Fruit fly (Drosophila melanogaster) ovary, adult (tissue): ENCODE data around the gene CG11294.

Experiments used
- CG17801 ChIP-seq: fragments of 200-800 bp; optimal IDR thresholded peaks from 2 replicates; lab custom pipeline; 2019; ENCODE audit warnings: missing biosample characterization, mild to moderate bottlenecking, missing genetic modification characterization, moderate library complexity; ENCODE audit not compliant: partially characterized antibody

Gene CG11294

DNA sequence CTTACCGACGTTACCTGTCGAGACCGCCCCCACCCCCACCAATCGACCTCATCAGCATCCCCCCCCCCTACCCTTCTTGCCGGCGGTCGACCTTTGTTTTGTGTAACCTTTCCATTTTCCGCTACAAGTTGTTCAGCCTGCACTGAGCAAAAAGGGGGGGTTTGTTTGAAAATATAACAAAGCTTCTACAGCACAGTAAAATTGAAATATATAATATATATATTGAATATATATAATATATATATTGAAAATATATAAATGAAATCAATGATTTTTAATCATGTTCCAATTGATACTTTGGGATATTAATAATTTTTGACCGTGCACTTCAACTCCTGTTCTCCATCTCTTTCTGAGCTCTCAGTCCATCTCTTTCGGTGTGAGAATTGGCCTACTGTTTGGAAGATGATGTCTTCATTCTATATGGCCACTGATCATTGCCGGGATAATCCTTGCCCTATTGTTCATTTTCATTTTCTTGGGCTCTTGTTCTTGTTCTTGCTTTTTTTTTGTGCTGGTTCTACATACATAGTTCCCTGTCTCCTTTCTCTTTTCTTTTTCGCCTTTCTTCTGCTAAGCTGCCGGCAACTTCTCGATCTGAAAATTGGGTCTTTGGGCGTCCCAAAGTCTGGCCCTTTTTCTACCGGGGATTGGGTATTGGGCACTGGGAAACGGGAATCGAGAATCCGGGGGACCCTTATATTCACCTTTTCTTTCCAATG, 27.7 kb downstream of the CG11294 start:
- no peak for TF ChIP-seq CG17801

DNA sequence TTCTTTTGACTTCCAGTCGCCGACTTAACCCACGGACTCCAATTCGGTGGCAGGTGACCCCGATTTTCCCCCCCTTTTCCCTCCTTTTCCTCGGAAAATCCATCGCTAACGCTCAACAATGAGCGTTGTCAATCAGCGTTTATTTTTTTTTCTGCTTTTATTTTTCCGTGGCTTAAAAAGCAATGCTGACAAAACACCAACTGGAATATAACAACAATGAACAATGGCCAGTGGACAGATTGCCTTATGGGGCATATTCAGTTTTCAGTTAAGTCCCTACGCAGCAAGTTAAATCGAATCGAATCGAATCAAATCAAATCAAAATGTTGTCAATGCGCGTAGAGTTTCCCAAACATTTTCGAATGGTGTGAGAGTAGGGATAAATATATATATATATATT, 29.6 kb downstream of the CG11294 start:
- no peak for TF ChIP-seq CG17801

DNA sequence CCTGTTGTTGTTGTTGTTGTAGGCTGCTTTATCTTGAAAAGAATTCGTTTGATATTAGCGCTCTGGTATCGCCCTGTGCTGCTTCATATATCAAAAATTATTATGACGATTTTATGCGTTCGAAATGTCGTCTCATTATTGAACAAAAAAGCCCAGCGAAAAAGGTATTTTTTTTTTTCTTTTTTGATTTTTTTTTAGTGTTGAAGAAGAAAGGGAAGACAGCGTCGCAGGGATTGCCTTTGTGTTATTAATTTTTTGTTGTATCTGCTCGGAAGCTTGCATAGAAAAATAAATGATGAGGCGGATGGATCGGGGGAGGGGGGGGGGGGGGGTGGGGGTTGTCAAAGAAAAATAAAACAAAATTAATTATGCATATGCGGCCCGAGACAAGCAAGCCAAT, 31.2 kb downstream of the CG11294 start:
- TF ChIP-seq CG17801, result no peak

dm6 chrX:8661162-8661807, 32.1 kb downstream of the CG11294 start:
- TF ChIP-seq CG17801, result no peak

DNA sequence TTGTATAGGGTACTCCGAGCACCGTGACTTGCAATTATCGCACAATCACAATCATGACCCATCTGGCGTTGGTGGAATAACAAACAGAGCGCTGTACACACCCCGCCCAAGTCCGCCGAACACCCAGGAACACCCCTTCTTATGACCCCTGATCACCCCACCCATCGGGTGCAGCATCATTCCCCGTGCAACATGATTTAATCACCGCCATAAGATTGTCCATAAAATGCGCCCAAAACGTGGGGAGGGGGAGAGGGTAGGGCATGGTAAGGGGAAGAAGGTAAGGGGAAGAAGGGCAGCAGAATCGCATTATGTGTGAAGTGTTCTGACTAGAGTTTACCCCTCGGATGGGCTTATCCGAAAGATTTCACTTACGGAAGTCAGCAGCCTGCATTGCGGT, 33.1 kb downstream of the CG11294 start:
- no peak for TF ChIP-seq CG17801

DNA sequence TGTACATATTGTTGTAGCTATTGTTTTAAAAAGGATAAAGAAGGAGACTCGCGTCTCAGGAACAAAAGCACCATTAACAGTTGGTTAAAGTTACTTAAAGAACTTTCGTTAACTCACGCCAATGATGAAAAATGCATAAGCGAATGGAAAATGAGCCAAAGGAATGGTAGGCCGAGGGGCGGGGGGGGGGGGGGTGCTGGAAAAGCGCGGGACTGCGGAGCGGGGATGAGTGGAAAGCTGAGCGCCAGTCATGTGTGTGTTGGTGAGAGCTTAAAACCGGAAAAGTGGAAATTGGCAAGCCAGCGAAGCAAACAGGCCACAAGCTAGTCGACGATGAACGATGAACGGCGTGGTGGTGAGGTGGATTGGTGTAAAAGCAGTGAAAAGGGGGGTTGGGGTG, 35.4 kb downstream of the CG11294 start:
- TF ChIP-seq CG17801, result no peak

DNA sequence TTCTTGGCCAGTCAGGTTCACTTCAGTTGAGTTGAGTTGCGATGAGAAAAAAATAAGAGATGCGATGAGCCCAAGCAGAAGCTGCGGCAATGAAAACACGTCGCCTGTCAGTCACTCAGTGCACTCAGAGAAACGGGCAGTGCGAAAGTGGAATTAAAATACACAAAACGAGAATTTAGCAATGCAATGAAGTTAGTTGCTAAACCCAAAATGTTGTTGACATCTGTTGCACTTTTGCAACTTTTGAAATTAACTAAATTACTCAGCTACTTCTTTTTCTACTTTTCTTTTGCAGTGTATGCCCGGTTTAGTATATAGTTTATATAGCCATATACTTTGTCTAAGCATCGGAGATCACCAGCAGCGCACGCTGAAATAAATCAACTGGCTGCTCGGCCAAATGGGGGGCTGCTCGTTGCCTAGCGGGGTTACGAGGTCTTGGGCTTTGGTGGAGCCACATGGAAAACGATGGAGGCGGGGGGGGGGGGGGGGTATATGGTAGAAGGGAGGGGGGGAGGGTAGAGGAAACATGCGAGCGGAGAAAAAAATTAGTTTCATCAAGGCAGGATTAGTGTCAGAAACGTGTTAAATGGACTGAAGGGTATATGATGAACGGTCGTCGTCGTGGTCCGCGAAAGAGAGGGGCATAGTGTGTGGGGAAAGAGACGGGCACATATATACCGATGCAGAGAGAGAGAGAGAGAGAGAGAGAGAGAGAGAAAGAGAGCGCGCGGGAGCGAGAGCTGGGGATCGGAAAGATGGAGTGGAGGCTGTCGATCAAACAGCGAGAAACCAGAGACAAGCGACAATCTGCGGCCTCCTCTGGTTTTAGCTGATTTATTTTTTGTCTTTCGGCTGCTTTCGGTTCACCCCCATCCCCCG, 36.6 kb downstream of the CG11294 start:
- TF ChIP-seq CG17801, result no peak

DNA sequence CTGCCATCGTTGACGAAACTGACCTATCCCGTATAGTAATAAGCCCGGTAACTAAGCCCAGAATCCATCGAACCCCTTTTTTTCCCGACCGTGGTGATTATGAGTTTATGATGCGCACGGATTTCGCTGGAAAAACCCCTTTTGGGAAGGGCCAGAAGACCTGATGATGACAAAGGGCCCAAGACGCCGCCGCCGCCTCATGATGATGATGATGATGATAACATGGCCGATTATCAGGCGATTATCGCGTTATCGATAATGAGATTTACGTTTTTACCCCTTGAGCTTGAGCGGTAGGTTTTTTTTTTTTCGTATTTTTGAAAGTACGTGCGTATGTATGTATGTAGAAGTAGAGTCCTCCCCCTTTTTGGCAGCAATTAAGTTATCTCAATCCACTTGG, 38.2 kb downstream of the CG11294 start:
- no peak for TF ChIP-seq CG17801

dm6 chrX:8653955-8654589, 39.3 kb downstream of the CG11294 start:
- TF ChIP-seq CG17801, result no peak

DNA sequence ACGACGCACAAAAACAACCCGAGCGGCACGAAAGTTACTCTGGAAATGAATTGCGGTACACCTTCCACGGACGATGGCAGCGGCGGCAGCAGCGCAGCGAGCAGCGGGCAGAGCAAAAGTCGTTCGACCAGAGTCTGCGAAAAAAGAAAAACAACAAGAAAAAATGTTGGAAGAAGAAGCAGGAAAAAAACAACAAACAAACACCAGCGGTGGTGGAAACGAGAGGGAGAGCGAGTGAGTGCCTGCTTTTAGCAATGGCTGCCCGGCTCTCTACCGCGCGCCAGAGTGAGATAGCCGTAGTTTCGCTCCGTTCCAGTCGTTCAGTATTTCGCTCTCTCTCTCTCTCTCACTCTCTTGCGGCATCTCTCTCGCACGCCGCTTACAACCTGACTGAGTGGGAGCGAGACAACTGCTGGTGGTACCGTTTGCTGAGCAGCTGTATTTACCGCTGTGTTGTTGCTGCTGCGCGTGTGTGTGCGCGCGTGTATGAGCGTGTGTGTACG, 42.7 kb downstream of the CG11294 start, which contains the start of gene oc:
oc (minus strand) TSS at position 51 of the 503 bp plus-strand sequence.
- no peak for TF ChIP-seq CG17801
